Worm (Caenorhabditis elegans): ENCODE results near the gene pitr-3.

Gene pitr-3

DNA sequence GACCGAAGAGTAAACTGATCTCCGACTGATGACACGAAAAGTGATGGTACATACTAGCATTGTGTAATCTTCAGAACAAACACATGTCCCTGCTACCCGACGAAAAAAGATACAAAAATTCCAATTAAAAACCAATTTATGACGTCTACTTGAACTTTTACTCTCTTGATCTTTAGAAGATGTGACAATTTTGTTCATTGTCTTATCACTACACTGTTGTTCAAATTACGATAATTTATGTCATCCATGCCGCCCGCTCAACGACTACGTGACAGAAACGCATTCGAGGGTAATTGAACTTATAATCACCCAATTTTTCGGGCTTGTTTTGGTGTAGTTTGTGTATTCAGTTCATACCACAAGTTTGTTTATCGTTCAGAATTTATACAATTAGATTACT is 2.7 kb upstream of the pitr-3 start:
- TF ChIP-seq nhr-25 (tag; optimal IDR thresholded peaks at IDR 0.05), result peak; percentile 25
- TF ChIP-seq mdl-1 (tag; optimal IDR thresholded peaks at IDR 0.05), result no peak
- TF ChIP-seq nhr-23 (tag; optimal IDR thresholded peaks at IDR 0.05), result peak; percentile 5
- no peak for TF ChIP-seq ceh-28 (tag; optimal IDR thresholded peaks at IDR 0.05)

DNA sequence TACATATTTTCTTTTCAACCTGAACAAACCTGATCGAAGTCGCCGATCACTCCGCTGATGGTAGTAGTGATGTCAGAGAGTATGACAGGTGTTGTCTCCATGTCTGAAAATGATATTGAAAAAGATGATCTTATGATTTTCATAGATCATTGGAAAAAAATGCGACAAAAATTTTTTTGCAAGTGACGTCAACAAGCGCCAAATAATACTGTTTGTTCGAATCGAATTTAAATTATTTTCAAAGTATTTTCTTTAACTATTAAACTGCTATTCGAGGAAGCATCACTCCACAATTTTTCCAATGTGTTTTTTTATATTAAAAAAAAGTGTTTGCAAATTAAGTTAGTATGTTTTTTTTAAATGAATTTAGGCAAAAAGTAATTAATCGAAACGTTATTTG is 3.6 kb downstream of the pitr-3 start, which contains the start of gene pitr-2:
TSS of gene pitr-2 (minus strand) at position 101 of the 400 bp plus-strand sequence.
- TF ChIP-seq ceh-28 (tag; optimal IDR thresholded peaks at IDR 0.05) (no peak), snpc-4 (tag; optimal IDR thresholded peaks at IDR 0.05) (no peak), mdl-1 (tag; optimal IDR thresholded peaks at IDR 0.05) (no peak), jun-1 (tag; optimal IDR thresholded peaks at IDR 0.05) (no peak), daf-12 (tag; optimal IDR thresholded peaks at IDR 0.05) (no peak), ztf-4 (tag; optimal IDR thresholded peaks at IDR 0.05) (no peak), ceh-82 (tag; optimal IDR thresholded peaks at IDR 0.05) (no peak), skn-1 (tag; optimal IDR thresholded peaks at IDR 0.05) (no peak), nhr-67 (tag; optimal IDR thresholded peaks at IDR 0.05) (no peak), ztf-11 (tag; optimal IDR thresholded peaks at IDR 0.05) (no peak), hmg-11 (tag; optimal IDR thresholded peaks at IDR 0.05) (no peak), pha-4 (tag; optimal IDR thresholded peaks at IDR 0.05) (no peak), fos-1 (tag; optimal IDR thresholded peaks at IDR 0.05) (no peak), sea-2 (GFP tag; optimal IDR thresholded peaks at IDR 0.05) (no peak)

DNA sequence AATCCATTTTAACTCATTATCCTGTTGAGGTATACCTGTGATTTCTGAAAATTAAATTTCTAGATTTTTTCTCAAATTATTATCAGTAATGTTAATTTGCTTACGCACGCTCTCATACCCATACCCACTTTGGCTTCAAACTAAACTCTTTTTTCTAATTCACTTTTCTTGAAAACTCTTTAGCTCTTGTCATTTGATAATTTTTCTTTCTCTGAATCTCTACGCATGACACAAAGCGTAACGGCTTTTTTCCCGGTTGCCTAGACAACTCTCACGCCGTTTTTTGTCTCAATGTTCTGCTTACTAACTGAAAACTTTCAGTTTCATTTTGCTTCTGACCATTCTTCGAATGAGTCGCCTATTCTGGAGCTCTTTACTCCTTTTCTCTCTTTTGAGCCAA is 7.2 kb downstream of the pitr-3 start, which contains the start of gene B0222.1:
TSS of gene B0222.1 (plus strand) at position 306 of the 400 bp plus-strand sequence.
- TF ChIP-seq nhr-11 (tag; optimal IDR thresholded peaks at IDR 0.05), result peak; percentile 3
- no peak for TF ChIP-seq fkh-10 (GFP tag; optimal IDR thresholded peaks at IDR 0.05)
- no peak for TF ChIP-seq daf-12 (tag; optimal IDR thresholded peaks at IDR 0.05)
- no peak for TF ChIP-seq nhr-28 (tag; optimal IDR thresholded peaks at IDR 0.05)
- TF ChIP-seq ztf-11 (tag; optimal IDR thresholded peaks at IDR 0.05), result no peak
- TF ChIP-seq aly-2 (tag; optimal IDR thresholded peaks at IDR 0.05), result no peak
- no peak for TF ChIP-seq unc-39 (tag; optimal IDR thresholded peaks at IDR 0.05)

DNA sequence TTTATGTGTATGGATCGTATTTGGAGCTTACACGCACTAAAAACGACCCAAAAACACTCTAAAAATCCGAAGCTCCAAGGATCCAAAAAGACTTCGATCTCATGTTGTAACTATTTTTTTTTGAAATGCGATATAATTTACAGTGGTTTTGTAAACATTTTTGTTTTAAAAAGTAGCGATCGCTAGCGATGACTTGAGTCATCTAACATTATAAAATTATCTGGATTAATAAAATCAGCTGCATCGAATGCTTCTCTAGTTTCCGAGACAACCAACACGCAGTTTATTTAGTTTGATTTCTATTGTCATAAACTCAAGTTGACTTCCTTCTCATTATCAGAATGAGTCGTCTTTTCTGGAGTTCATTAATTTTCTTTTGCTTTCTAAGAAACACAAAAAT is 9.2 kb downstream of the pitr-3 start, which contains the start of gene F21C10.1:
TSS of gene F21C10.1 (plus strand) at position 301 of the 400 bp plus-strand sequence.
- TF ChIP-seq tbx-2 (tag; optimal IDR thresholded peaks at IDR 0.05) (no peak), unc-62 (GFP tag; optimal IDR thresholded peaks at IDR 0.05) (no peak), mdl-1 (tag; optimal IDR thresholded peaks at IDR 0.05) (no peak), pqm-1 (tag; optimal IDR thresholded peaks at IDR 0.05) (no peak), zag-1 (tag; optimal IDR thresholded peaks at IDR 0.05) (no peak), jun-1 (tag; optimal IDR thresholded peaks at IDR 0.05) (no peak)

DNA sequence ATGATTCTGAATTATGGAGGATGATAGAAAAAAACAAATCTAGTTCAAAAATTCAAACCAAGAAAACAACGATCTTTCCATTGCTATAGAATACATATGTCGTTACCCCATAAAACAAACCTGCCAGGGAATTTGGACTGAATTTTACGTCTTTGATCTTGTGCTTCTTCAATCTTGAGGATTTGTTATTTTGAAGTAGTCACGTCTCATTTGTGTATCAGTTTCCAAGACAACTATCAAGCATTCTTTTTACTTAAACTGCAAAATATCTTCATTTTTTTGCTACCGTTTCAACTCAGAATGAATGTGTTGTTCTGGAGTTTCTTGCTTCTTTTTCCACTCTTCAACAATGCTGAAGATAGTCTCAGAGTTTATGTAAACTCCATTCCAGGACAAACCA is 10.4 kb downstream of the pitr-3 start, which contains the start of gene F21C10.19:
TSS of gene F21C10.19 (plus strand) at position 301 of the 400 bp plus-strand sequence.
- TF ChIP-seq lin-39 (tag; optimal IDR thresholded peaks at IDR 0.05) (no peak), skn-1 (tag; optimal IDR thresholded peaks at IDR 0.05) (no peak), elt-1 (tag; optimal IDR thresholded peaks at IDR 0.05) (no peak), hmg-11 (tag; optimal IDR thresholded peaks at IDR 0.05) (no peak), nhr-12 (tag; optimal IDR thresholded peaks at IDR 0.05) (no peak), nhr-11 (tag; optimal IDR thresholded peaks at IDR 0.05) (no peak), aly-2 (tag; optimal IDR thresholded peaks at IDR 0.05) (no peak), mdl-1 (tag; optimal IDR thresholded peaks at IDR 0.05) (no peak), pqm-1 (tag; optimal IDR thresholded peaks at IDR 0.05) (no peak), nhr-25 (tag; optimal IDR thresholded peaks at IDR 0.05) (no peak)

DNA sequence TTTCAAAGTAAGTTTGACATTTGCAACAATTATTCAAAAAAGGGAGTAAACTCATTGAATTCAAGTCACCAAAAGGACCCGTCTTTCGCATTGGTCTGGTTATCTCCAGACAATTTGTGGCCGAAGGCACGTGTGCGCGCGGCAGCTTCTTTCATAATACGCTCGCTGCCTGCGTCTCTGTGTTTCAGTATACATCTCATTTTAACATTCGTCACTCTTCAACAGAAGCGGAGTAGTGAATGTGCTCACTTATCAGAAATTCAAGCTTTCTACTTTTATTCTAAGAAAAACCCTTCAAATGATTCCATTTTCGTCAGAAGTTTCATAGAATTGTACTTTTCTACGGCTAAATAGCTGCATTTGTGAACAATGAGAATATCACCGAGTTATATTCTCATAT is 12.6 kb downstream of the pitr-3 start:
- TF ChIP-seq lin-15B (tag; optimal IDR thresholded peaks at IDR 0.05) (peak; percentile 16), egl-27 (tag; optimal IDR thresholded peaks at IDR 0.05) (no peak), elt-1 (tag; optimal IDR thresholded peaks at IDR 0.05) (no peak), nhr-11 (tag; optimal IDR thresholded peaks at IDR 0.05) (peak; percentile 82), unc-62 (GFP tag; optimal IDR thresholded peaks at IDR 0.05) (no peak), lsy-12 (tag; optimal IDR thresholded peaks at IDR 0.05) (no peak), lin-39 (tag; optimal IDR thresholded peaks at IDR 0.05) (peak; percentile 36), nfya-1 (tag; optimal IDR thresholded peaks at IDR 0.05; ENCODE audit: insufficient read depth) (peak; percentile 73), jun-1 (tag; optimal IDR thresholded peaks at IDR 0.05) (no peak), R02D3.7 (tag; optimal IDR thresholded peaks at IDR 0.05) (no peak), snpc-4 (tag; optimal IDR thresholded peaks at IDR 0.05) (peak; percentile 41), ceh-16 (tag; optimal IDR thresholded peaks at IDR 0.05) (no peak), mdl-1 (tag; optimal IDR thresholded peaks at IDR 0.05) (peak; percentile 81), elt-2 (tag; optimal IDR thresholded peaks at IDR 0.05) (peak; percentile 2), fkh-10 (GFP tag; optimal IDR thresholded peaks at IDR 0.05) (peak; percentile 69), zag-1 (tag; optimal IDR thresholded peaks at IDR 0.05) (no peak)
